Fruit fly (Drosophila melanogaster): ENCODE results near the gene mrn.
A peak's percentile ranks its signal among the peaks of the same experiment; 100 is the strongest.

mrn gene

dm6 chr3L:15537916-15538581, 42.3 kb downstream of the mrn start (continued):
- TF ChIP-seq CG3065 (GFP tag; optimal IDR thresholded peaks at IDR 0.05) = no peak
- no peak for TF ChIP-seq dan (GFP tag; IDR thresholded peaks at IDR 0.05)
- no peak for TF ChIP-seq zfh1 (GFP tag; IDR thresholded peaks at IDR 0.05)
- TF ChIP-seq CG13296 (GFP tag; optimal IDR thresholded peaks at IDR 0.05) = peak; percentile 62
- no peak for TF ChIP-seq HmgD (GFP tag; optimal IDR thresholded peaks at IDR 0.05)
- TF ChIP-seq Dfd (GFP tag; optimal IDR thresholded peaks at IDR 0.05) = no peak
- peak; percentile 41 for TF ChIP-seq kah (GFP tag; optimal IDR thresholded peaks at IDR 0.05)
- peak; percentile 20 for TF ChIP-seq gro (GFP tag; optimal IDR thresholded peaks at IDR 0.05)
- TF ChIP-seq CG15269 (tag; optimal IDR thresholded peaks at IDR 0.05) = peak; percentile 78
- peak; percentile 70 for TF ChIP-seq CG3281 (GFP tag; optimal IDR thresholded peaks at IDR 0.05)
- TF ChIP-seq CG9215 (GFP tag; IDR thresholded peaks at IDR 0.05) = peak; percentile 26; the same call in 1 of the 2 replicates
- peak; percentile 31 for TF ChIP-seq Deaf1 (tag; optimal IDR thresholded peaks at IDR 0.05)
- TF ChIP-seq bab2 (GFP tag; optimal IDR thresholded peaks at IDR 0.05) = peak; percentile 39
- TF ChIP-seq CG15073 (GFP tag; optimal IDR thresholded peaks at IDR 0.05) = no peak
- TF ChIP-seq CG12659 (GFP tag; optimal IDR thresholded peaks at IDR 0.05) = peak; percentile 65
- no peak for TF ChIP-seq CG31388 (GFP tag; optimal IDR thresholded peaks at IDR 0.05)
- TF ChIP-seq CG9817 (tag; optimal IDR thresholded peaks at IDR 0.05) = peak; percentile 9
- no peak for TF ChIP-seq sima (GFP tag; optimal IDR thresholded peaks at IDR 0.05)
- peak; percentile 81 for TF ChIP-seq PHDP (tag; optimal IDR thresholded peaks at IDR 0.05)
- no peak for TF ChIP-seq Optix (GFP tag; IDR thresholded peaks at IDR 0.05)
- TF ChIP-seq Ptx1 (GFP tag; IDR thresholded peaks at IDR 0.05) = peak; percentile 73
- peak; percentile 51 for TF ChIP-seq gcm (GFP tag; optimal IDR thresholded peaks at IDR 0.05)
- TF ChIP-seq chif (GFP tag; optimal IDR thresholded peaks at IDR 0.05) = peak; percentile 59 to 70
- no peak for TF ChIP-seq psq (GFP tag; optimal IDR thresholded peaks at IDR 0.05)
- TF ChIP-seq z (GFP tag; IDR thresholded peaks at IDR 0.05) = no peak
- no peak for TF ChIP-seq Lhr (GFP tag; optimal IDR thresholded peaks at IDR 0.05)
- no peak for TF ChIP-seq CG3163 (GFP tag; optimal IDR thresholded peaks at IDR 0.05)
- TF ChIP-seq gsb (GFP tag; IDR thresholded peaks at IDR 0.05) = no peak
- TF ChIP-seq CG32767 (GFP tag; IDR thresholded peaks at IDR 0.05) = no peak
- peak; percentile 49 for TF ChIP-seq Hmx (GFP tag; optimal IDR thresholded peaks at IDR 0.05)
- peak; percentile 12; the same call in 1 of the 2 replicates for TF ChIP-seq ranshi (GFP tag; IDR thresholded peaks at IDR 0.05)
- TF ChIP-seq CG17361 (GFP tag; IDR thresholded peaks at IDR 0.05) = peak; percentile 90
- no peak for TF ChIP-seq onecut (GFP tag; IDR thresholded peaks at IDR 0.05)
- no peak for TF ChIP-seq Sin3A (optimal IDR thresholded peaks at IDR 0.05)
- TF ChIP-seq CG7963 (GFP tag; IDR thresholded peaks at IDR 0.05; ENCODE audit: partially characterized antibody) = no peak
- TF ChIP-seq CrebB (tag; optimal IDR thresholded peaks at IDR 0.05) = no peak
- TF ChIP-seq twi (tag; optimal IDR thresholded peaks at IDR 0.05) = peak; percentile 16
- TF ChIP-seq MTF-1 (GFP tag; optimal IDR thresholded peaks at IDR 0.05; ENCODE audit: borderline replicate concordance) = no peak
- no peak for TF ChIP-seq CG9609 (GFP tag; optimal IDR thresholded peaks at IDR 0.05)
- peak; percentile 74 for TF ChIP-seq zen (tag; optimal IDR thresholded peaks at IDR 0.05)
- no peak for TF ChIP-seq Opbp (GFP tag; IDR thresholded peaks at IDR 0.05; ENCODE audit: partially characterized antibody)
- TF ChIP-seq NC2α (GFP tag; optimal IDR thresholded peaks at IDR 0.05) = no peak
- peak; percentile 52; the same call in 1 of the 2 replicates for TF ChIP-seq sob (GFP tag; IDR thresholded peaks at IDR 0.05)
- TF ChIP-seq gem (tag; optimal IDR thresholded peaks at IDR 0.05) = peak; percentile 89
- peak; percentile 1 for TF ChIP-seq btn (GFP tag; optimal IDR thresholded peaks at IDR 0.05)
- peak; percentile 55 for TF ChIP-seq Fer1 (GFP tag; optimal IDR thresholded peaks at IDR 0.05)
- TF ChIP-seq Spps (tag; optimal IDR thresholded peaks at IDR 0.05) = peak; percentile 35
- peak; percentile 24 for TF ChIP-seq CG13624 (GFP tag; optimal IDR thresholded peaks at IDR 0.05)
- peak; percentile 63 for TF ChIP-seq CG4820 (GFP tag; optimal IDR thresholded peaks at IDR 0.05)
- TF ChIP-seq dmrt11E (tag; optimal IDR thresholded peaks at IDR 0.05) = peak; percentile 79
- TF ChIP-seq CG30020 (tag; optimal IDR thresholded peaks at IDR 0.05) = no peak

All from whole organism, embryonic.